Fruit fly (Drosophila melanogaster): ENCODE measurements around the gene Sap130.
A peak's percentile ranks its signal among the peaks of the same experiment; 100 is the strongest.

Gene Sap130

dm6 chr3L:12805660-12806289 lies at the start of gene Sap130:
Sap130 (plus strand) TSS chr3L:12805902.
- no peak for TF ChIP-seq pan (optimal IDR thresholded peaks at IDR 0.05)
- no peak for TF ChIP-seq EcR (GFP tag; optimal IDR thresholded peaks at IDR 0.05)
- no peak for TF ChIP-seq usp (GFP tag; optimal IDR thresholded peaks at IDR 0.05)
- TF ChIP-seq CG8478 (optimal IDR thresholded peaks at IDR 0.05), result no peak
- TF ChIP-seq psq (optimal IDR thresholded peaks at IDR 0.05), result no peak
- TF ChIP-seq Dll (optimal IDR thresholded peaks at IDR 0.05), result no peak

dm6 chr3L:12772740-12773686 lies 32.7 kb upstream of the Sap130 start, which contains the start of gene Hip1:
Hip1 (minus strand) TSS chr3L:12773573.
- TF ChIP-seq CG8478 (optimal IDR thresholded peaks at IDR 0.05), result no peak
- TF ChIP-seq usp (GFP tag; optimal IDR thresholded peaks at IDR 0.05), result no peak
- no peak for TF ChIP-seq psq (optimal IDR thresholded peaks at IDR 0.05)
- no peak for TF ChIP-seq Dll (optimal IDR thresholded peaks at IDR 0.05)
- TF ChIP-seq EcR (GFP tag; optimal IDR thresholded peaks at IDR 0.05), result no peak
- TF ChIP-seq pan (optimal IDR thresholded peaks at IDR 0.05), result no peak

- TF ChIP-seq EcR (GFP tag; optimal IDR thresholded peaks at IDR 0.05), result no peak
- no peak for TF ChIP-seq usp (GFP tag; optimal IDR thresholded peaks at IDR 0.05)
- no peak for TF ChIP-seq CG8478 (optimal IDR thresholded peaks at IDR 0.05)
- no peak for TF ChIP-seq Dll (optimal IDR thresholded peaks at IDR 0.05)
- no peak for TF ChIP-seq pan (optimal IDR thresholded peaks at IDR 0.05)
- TF ChIP-seq psq (optimal IDR thresholded peaks at IDR 0.05), result no peak
These were observed 27.1 kb upstream of the Sap130 start, which contains the start of gene CG32106 for dm6 chr3L:12778616-12779015. CG32106 (minus strand) TSS chr3L:12778716.

dm6 chr3L:12780997-12781396 lies 24.7 kb upstream of the Sap130 start, which contains the start of the genes CG10969 and CG17666:
CG10969 (minus strand) TSS chr3L:12781097.
CG17666 (plus strand) TSS chr3L:12781325.
- TF ChIP-seq usp (GFP tag; optimal IDR thresholded peaks at IDR 0.05) (no peak), CG8478 (optimal IDR thresholded peaks at IDR 0.05) (no peak), pan (optimal IDR thresholded peaks at IDR 0.05) (no peak), EcR (GFP tag; optimal IDR thresholded peaks at IDR 0.05) (no peak), psq (optimal IDR thresholded peaks at IDR 0.05) (no peak), Dll (optimal IDR thresholded peaks at IDR 0.05) (no peak)

- TF ChIP-seq pan (optimal IDR thresholded peaks at IDR 0.05) (no peak), CG8478 (optimal IDR thresholded peaks at IDR 0.05) (no peak), Dll (optimal IDR thresholded peaks at IDR 0.05) (no peak), EcR (GFP tag; optimal IDR thresholded peaks at IDR 0.05) (no peak), psq (optimal IDR thresholded peaks at IDR 0.05) (no peak), usp (GFP tag; optimal IDR thresholded peaks at IDR 0.05) (no peak)
These were observed 15.8 kb upstream of the Sap130 start, which contains the start of gene CG42709 for dm6 chr3L:12789875-12790373. CG42709 (plus strand) TSS chr3L:12790192.

dm6 chr3L:12790783-12791678 lies 14.7 kb upstream of the Sap130 start:
- no peak for TF ChIP-seq pan (optimal IDR thresholded peaks at IDR 0.05)
- no peak for TF ChIP-seq Dll (optimal IDR thresholded peaks at IDR 0.05)
- no peak for TF ChIP-seq CG8478 (optimal IDR thresholded peaks at IDR 0.05)
- no peak for TF ChIP-seq psq (optimal IDR thresholded peaks at IDR 0.05)
- no peak for TF ChIP-seq EcR (GFP tag; optimal IDR thresholded peaks at IDR 0.05)
- no peak for TF ChIP-seq usp (GFP tag; optimal IDR thresholded peaks at IDR 0.05)

- TF ChIP-seq EcR (GFP tag; optimal IDR thresholded peaks at IDR 0.05) (no peak), usp (GFP tag; optimal IDR thresholded peaks at IDR 0.05) (no peak), CG8478 (optimal IDR thresholded peaks at IDR 0.05) (no peak), psq (optimal IDR thresholded peaks at IDR 0.05) (no peak), pan (optimal IDR thresholded peaks at IDR 0.05) (no peak), Dll (optimal IDR thresholded peaks at IDR 0.05) (no peak)
These were observed 13.9 kb upstream of the Sap130 start for dm6 chr3L:12791679-12792229.

dm6 chr3L:12792933-12793448 lies 12.7 kb upstream of the Sap130 start:
- no peak for TF ChIP-seq Dll (optimal IDR thresholded peaks at IDR 0.05)
- TF ChIP-seq usp (GFP tag; optimal IDR thresholded peaks at IDR 0.05), result no peak
- no peak for TF ChIP-seq pan (optimal IDR thresholded peaks at IDR 0.05)
- no peak for TF ChIP-seq psq (optimal IDR thresholded peaks at IDR 0.05)
- TF ChIP-seq EcR (GFP tag; optimal IDR thresholded peaks at IDR 0.05), result no peak
- TF ChIP-seq CG8478 (optimal IDR thresholded peaks at IDR 0.05), result no peak

- no peak for TF ChIP-seq psq (optimal IDR thresholded peaks at IDR 0.05)
- TF ChIP-seq pan (optimal IDR thresholded peaks at IDR 0.05), result no peak
- TF ChIP-seq usp (GFP tag; optimal IDR thresholded peaks at IDR 0.05), result no peak
- TF ChIP-seq CG8478 (optimal IDR thresholded peaks at IDR 0.05), result peak; percentile 47
- TF ChIP-seq Dll (optimal IDR thresholded peaks at IDR 0.05), result no peak
- no peak for TF ChIP-seq EcR (GFP tag; optimal IDR thresholded peaks at IDR 0.05)
These were observed 11.2 kb upstream of the Sap130 start for dm6 chr3L:12794532-12794931.

- no peak for TF ChIP-seq pan (optimal IDR thresholded peaks at IDR 0.05)
- TF ChIP-seq psq (optimal IDR thresholded peaks at IDR 0.05), result no peak
- no peak for TF ChIP-seq EcR (GFP tag; optimal IDR thresholded peaks at IDR 0.05)
- TF ChIP-seq Dll (optimal IDR thresholded peaks at IDR 0.05), result no peak
- no peak for TF ChIP-seq usp (GFP tag; optimal IDR thresholded peaks at IDR 0.05)
- no peak for TF ChIP-seq CG8478 (optimal IDR thresholded peaks at IDR 0.05)
These were observed 9.5 kb upstream of the Sap130 start for dm6 chr3L:12796077-12796641.
